Worm (Caenorhabditis elegans): ENCODE data around the gene K09F6.10.

Gene K09F6.10

ce11 chrII:2243342-2243741 is 45.3 kb downstream of the K09F6.10 start, which contains the start of gene F54A3.2 (continued):
- TF ChIP-seq ces-1 (GFP tag; optimal IDR thresholded peaks at IDR 0.05), result no peak
- no peak for TF ChIP-seq ceh-62 (tag; optimal IDR thresholded peaks at IDR 0.05)
- TF ChIP-seq saeg-2 (GFP tag; IDR thresholded peaks at IDR 0.05), result no peak
